Worm (Caenorhabditis elegans) whole organism, L1 larva: ENCODE results near the gene col-80.

ENCODE experiments used
- dsc-1 ChIP-seq: sonication (generic microtip); optimal IDR thresholded peaks from 2 replicates; lab custom pipeline; 2016; ENCODE audit warnings: mild to moderate bottlenecking, missing genetic modification characterization, missing compliant biosample characterization
- egl-13 ChIP-seq: sonication (generic microtip); optimal IDR thresholded peaks from 2 replicates; lab custom pipeline; 2016; ENCODE audit warnings: missing genotype, missing genetic modification reagents, missing genetic modification characterization, missing compliant biosample characterization
- fkh-4 ChIP-seq: sonication (generic microtip); optimal IDR thresholded peaks from 2 replicates; lab custom pipeline; 2016; ENCODE audit warnings: missing compliant biosample characterization, missing genetic modification characterization, borderline replicate concordance
- hlh-4 ChIP-seq: sonication (generic microtip); optimal IDR thresholded peaks from 2 replicates; lab custom pipeline; 2016; ENCODE audit warnings: mild to moderate bottlenecking, missing genetic modification characterization, missing compliant biosample characterization
- lin-14 ChIP-seq: fragments of 200-800 bp; sonication (Bioruptor generic); optimal IDR thresholded peaks from 2 replicates; lab custom pipeline; 2018; ENCODE audit warnings: mild to moderate bottlenecking, missing genetic modification characterization, moderate library complexity, missing compliant biosample characterization
- lir-3 ChIP-seq: sonication (generic microtip); optimal IDR thresholded peaks from 2 replicates; lab custom pipeline; 2016; ENCODE audit warnings: mild to moderate bottlenecking, missing genetic modification characterization, moderate library complexity, missing compliant biosample characterization; ENCODE audit not compliant: poor library complexity
- mdl-1 ChIP-seq, 2 experiments: fragments of 150-350 bp; optimal IDR thresholded peaks; 2 replicates each; lab custom pipeline; 2014 to 2017; ENCODE audit warnings: missing biosample characterization in 2 of 2, missing genetic modification characterization in 2 of 2, inconsistent platforms in 1 of 2
- nhr-12 ChIP-seq: sonication (generic microtip); optimal IDR thresholded peaks from 2 replicates; lab custom pipeline; 2017; ENCODE audit warnings: missing biosample characterization, missing genetic modification characterization
- pqm-1 ChIP-seq: sonication (generic microtip); optimal IDR thresholded peaks from 3 replicates; lab custom pipeline; 2017; ENCODE audit warnings: missing biosample characterization, missing genetic modification characterization
- snu-23 ChIP-seq: sonication (generic microtip); optimal IDR thresholded peaks from 2 replicates; lab custom pipeline; 2016; ENCODE audit warnings: missing genetic modification characterization, missing compliant biosample characterization
- unc-30 ChIP-seq: sonication (generic microtip); optimal IDR thresholded peaks from 2 replicates; lab custom pipeline; 2017; ENCODE audit warnings: missing biosample characterization, missing genetic modification characterization
- xbp-1 ChIP-seq: sonication (generic microtip); optimal IDR thresholded peaks from 2 replicates; lab custom pipeline; 2016; ENCODE audit warnings: missing genetic modification characterization, missing compliant biosample characterization
- zag-1 ChIP-seq: fragments of 150-350 bp; optimal IDR thresholded peaks from 2 replicates; lab custom pipeline; 2014; ENCODE audit warnings: missing biosample characterization, missing genetic modification characterization

The col-80 gene

ce11 chrII:10755455-10755854, 48.5 kb downstream of the col-80 start (continued):
- TF ChIP-seq hlh-4 (tag; lab: Kevin White, UChicago): no peak
- TF ChIP-seq nhr-12 (tag; lab: Kevin White, UChicago): no peak
- peak; percentile 63 for TF ChIP-seq lin-14 (GFP tag; lab: Kevin White, UChicago)
- no peak for TF ChIP-seq xbp-1 (tag; lab: Kevin White, UChicago)
- no peak for TF ChIP-seq snu-23 (GFP tag; lab: Kevin White, UChicago)
- TF ChIP-seq unc-30 (tag; lab: Kevin White, UChicago): no peak
- TF ChIP-seq mdl-1 (tag; optimal IDR thresholded peaks at IDR 0.05; lab: Kevin White, UChicago): no peak
- no peak for TF ChIP-seq zag-1 (tag; lab: Kevin White, UChicago)
- TF ChIP-seq fkh-4 (tag; lab: Kevin White, UChicago): no peak
- TF ChIP-seq dsc-1: peak; percentile 22
- no peak for TF ChIP-seq lir-3 (tag; lab: Kevin White, UChicago)
- TF ChIP-seq egl-13 (tag; lab: Kevin White, UChicago): peak; percentile 30
- no peak for TF ChIP-seq pqm-1 (tag; lab: Kevin White, UChicago)
